Worm (Caenorhabditis elegans) whole organism, midembryonic: Measurements from ENCODE around the gene C01G10.10.

Source experiments
- flt-1 ChIP-seq: fragments of 200-800 bp; sonication (Bioruptor generic); IDR thresholded peaks from 2 replicates; pipeline ENCODE4 v1.3.6; 2022; ENCODE audit warnings: missing genetic modification characterization, missing compliant biosample characterization
- ref-1 ChIP-seq: fragments of 200-800 bp; sonication (Bioruptor generic); conservative IDR thresholded peaks from 2 replicates; pipeline ENCODE4 v1.3.6; 2022; ENCODE audit warnings: missing genetic modification reagents, missing genetic modification characterization, missing compliant biosample characterization
- ztf-23 ChIP-seq: fragments of 200-800 bp; sonication (Bioruptor generic); IDR thresholded peaks from 2 replicates; pipeline ENCODE4 v1.3.6; 2022; ENCODE audit warnings: missing genetic modification reagents, missing genetic modification characterization, missing compliant biosample characterization
- ztf-29 ChIP-seq: fragments of 200-800 bp; sonication (Bioruptor generic); IDR thresholded peaks from 2 replicates; pipeline ENCODE4 v1.3.6; 2022; ENCODE audit warnings: missing genetic modification reagents, missing genetic modification characterization, missing compliant biosample characterization

DNA sequence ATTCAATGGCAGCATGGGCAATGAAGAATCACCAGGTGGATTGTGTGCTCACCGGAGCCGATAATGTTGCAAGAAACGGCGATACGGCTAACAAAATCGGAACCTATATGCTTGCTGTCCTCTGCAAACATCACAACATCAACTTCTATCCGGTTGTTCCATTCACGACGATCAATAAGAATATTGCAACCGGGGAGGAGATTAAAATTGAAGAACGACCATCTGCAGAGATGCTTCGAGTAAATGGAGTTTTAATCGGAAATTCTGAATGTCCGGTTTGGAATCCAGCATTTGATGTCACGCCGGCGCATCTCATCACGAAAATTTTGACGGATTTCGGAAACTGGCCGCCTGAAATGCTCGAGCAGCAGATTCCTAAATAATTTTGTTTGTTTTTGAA is 1.4 kb upstream of the C01G10.10 start:
- no peak for TF ChIP-seq ztf-29
- no peak for TF ChIP-seq flt-1 (GFP tag; lab: Robert Waterston, UW)
- no peak for TF ChIP-seq ref-1 (GFP tag; lab: Robert Waterston, UW)
- no peak for TF ChIP-seq ztf-23 (GFP tag; lab: Robert Waterston, UW)
